Worm (Caenorhabditis elegans) whole organism, L1 larva: ENCODE measurements around the gene B0334.5.

Source experiments
- ama-1 ChIP-seq: fragments of 150-350 bp; optimal IDR thresholded peaks from 2 replicates; lab custom pipeline; 2014
- fkh-10 ChIP-seq: sonication (generic microtip); optimal IDR thresholded peaks from 2 replicates; lab custom pipeline; 2017; ENCODE audit warnings: missing biosample characterization, missing genetic modification reagents, missing genetic modification characterization
- fos-1 ChIP-seq: fragments of 150-350 bp; optimal IDR thresholded peaks from 2 replicates; lab custom pipeline; 2014; ENCODE audit warnings: missing biosample characterization, missing genetic modification characterization
- jun-1 ChIP-seq: fragments of 150-350 bp; optimal IDR thresholded peaks from 2 replicates; lab custom pipeline; 2014; ENCODE audit warnings: missing biosample characterization, missing genetic modification reagents, missing genetic modification characterization
- lin-13 ChIP-seq: fragments of 150-350 bp; optimal IDR thresholded peaks from 2 replicates; lab custom pipeline; 2014; ENCODE audit warnings: missing biosample characterization, missing genetic modification reagents, missing genetic modification characterization
- lir-3 ChIP-seq: sonication (generic microtip); optimal IDR thresholded peaks from 2 replicates; lab custom pipeline; 2016; ENCODE audit warnings: mild to moderate bottlenecking, missing genetic modification characterization, moderate library complexity, missing compliant biosample characterization; ENCODE audit not compliant: poor library complexity
- nhr-77 ChIP-seq: fragments of 150-350 bp; optimal IDR thresholded peaks from 2 replicates; lab custom pipeline; 2014; ENCODE audit warnings: missing biosample characterization, missing genetic modification characterization
- pax-3 ChIP-seq: fragments of 200-800 bp; sonication (Bioruptor generic); optimal IDR thresholded peaks from 2 replicates; lab custom pipeline; 2018; ENCODE audit warnings: mild to moderate bottlenecking, missing genetic modification characterization, moderate library complexity, missing compliant biosample characterization
- sptf-1 ChIP-seq: fragments of 150-350 bp; optimal IDR thresholded peaks from 2 replicates; lab custom pipeline; 2014; ENCODE audit warnings: missing biosample characterization, missing genetic modification characterization
- zag-1 ChIP-seq: fragments of 150-350 bp; optimal IDR thresholded peaks from 2 replicates; lab custom pipeline; 2014; ENCODE audit warnings: missing biosample characterization, missing genetic modification characterization

DNA sequence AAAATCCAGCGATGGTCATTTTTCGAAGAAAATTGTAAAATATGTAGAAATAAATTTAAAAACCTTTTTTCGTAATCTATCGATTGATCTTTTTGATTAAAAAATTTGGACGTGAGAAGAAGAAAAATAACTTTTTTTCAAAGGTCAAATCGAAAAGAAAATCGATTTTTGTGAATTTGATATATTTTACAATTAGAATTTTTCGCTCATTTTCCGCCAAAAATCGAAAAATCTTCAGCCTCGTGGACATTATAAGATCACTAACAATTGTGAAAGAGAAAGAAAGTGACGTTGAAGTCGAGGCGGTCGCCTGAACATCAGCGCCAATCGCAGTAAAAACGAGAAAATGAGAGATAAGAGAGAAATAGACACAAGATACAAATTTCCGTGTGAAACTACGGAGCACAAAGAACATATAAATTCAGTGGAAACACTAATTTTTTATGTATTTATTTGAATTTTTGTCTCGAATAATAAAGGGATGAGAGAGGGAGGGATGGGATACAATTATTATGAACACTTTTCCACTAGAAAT lies 27.8 kb upstream of the B0334.5 start, which contains the start of gene cisd-1:
- TF ChIP-seq sptf-1 (tag; lab: Kevin White, UChicago), result no peak
- no peak for TF ChIP-seq fkh-10 (GFP tag; lab: Kevin White, UChicago)
- TF ChIP-seq ama-1, result no peak
- no peak for TF ChIP-seq zag-1
- TF ChIP-seq pax-3 (tag; lab: Kevin White, UChicago), result no peak
- TF ChIP-seq jun-1 (tag; lab: Kevin White, UChicago), result no peak
- no peak for TF ChIP-seq fos-1 (tag; lab: Kevin White, UChicago)
- no peak for TF ChIP-seq lir-3 (tag; lab: Kevin White, UChicago)
- TF ChIP-seq nhr-77 (tag; lab: Kevin White, UChicago), result no peak
- no peak for TF ChIP-seq lin-13
